Fruit fly (Drosophila melanogaster): ENCODE results near the gene mRpS7.

Gene mRpS7

dm6 chr2L:10386208-10386805 lies at the start of gene mRpS7, which contains the start of gene Cdk1:
Gene mRpS7 (plus strand): TSS chr2L:10386662.
Gene Cdk1 (minus strand): TSS chr2L:10386262.
- peak; percentile 28 for TF ChIP-seq dac (GFP tag; optimal IDR thresholded peaks at IDR 0.05)
- no peak for TF ChIP-seq Gug (GFP tag; IDR thresholded peaks at IDR 0.05)
- TF ChIP-seq salr (GFP tag; optimal IDR thresholded peaks at IDR 0.05), result peak in 1 of 2 experiments; percentile 69
- TF ChIP-seq cyc (GFP tag; optimal IDR thresholded peaks at IDR 0.05), result peak; percentile 72
- peak; percentile 72 for TF ChIP-seq CG10631 (GFP tag; optimal IDR thresholded peaks at IDR 0.05)
- TF ChIP-seq CG11762 (GFP tag; optimal IDR thresholded peaks at IDR 0.05; ENCODE audit: insufficient read depth), result peak; percentile 44
- TF ChIP-seq CG9139 (GFP tag; optimal IDR thresholded peaks at IDR 0.05), result no peak
- TF ChIP-seq Ets21C (GFP tag; optimal IDR thresholded peaks at IDR 0.05), result peak; percentile 59
- peak; percentile 73 for TF ChIP-seq Hr4 (GFP tag; optimal IDR thresholded peaks at IDR 0.05)
- no peak for TF ChIP-seq Sox102F (GFP tag; optimal IDR thresholded peaks at IDR 0.05)
- peak; percentile 69 for TF ChIP-seq Eip75B (GFP tag; optimal IDR thresholded peaks at IDR 0.05)
- peak; percentile 78 for TF ChIP-seq OdsH (GFP tag; optimal IDR thresholded peaks at IDR 0.05)
- TF ChIP-seq CG6276 (GFP tag; optimal IDR thresholded peaks at IDR 0.05), result no peak
- peak; percentile 74 for TF ChIP-seq Smox (GFP tag; optimal IDR thresholded peaks at IDR 0.05)
- no peak for TF ChIP-seq CG16779 (tag; optimal IDR thresholded peaks at IDR 0.05)
- peak; percentile 68 for TF ChIP-seq acj6 (GFP tag; optimal IDR thresholded peaks at IDR 0.05)
- TF ChIP-seq CG15336 (GFP tag; IDR thresholded peaks at IDR 0.05), result peak; percentile 65
- peak; percentile 79; the same call in 2 of the 3 replicates for TF ChIP-seq CG8119 (GFP tag; IDR thresholded peaks at IDR 0.05)
- TF ChIP-seq CG8632 (GFP tag; optimal IDR thresholded peaks at IDR 0.05), result peak; percentile 51
- TF ChIP-seq Met (GFP tag; optimal IDR thresholded peaks at IDR 0.05), result peak; percentile 72
- peak; percentile 77 for TF ChIP-seq esn (GFP tag; optimal IDR thresholded peaks at IDR 0.05)
- TF ChIP-seq CG6808 (GFP tag; optimal IDR thresholded peaks at IDR 0.05), result no peak
- TF ChIP-seq Hr39 (GFP tag; optimal IDR thresholded peaks at IDR 0.05), result peak; percentile 71
- peak; percentile 63 for TF ChIP-seq achi (GFP tag; optimal IDR thresholded peaks at IDR 0.05)
- no peak for TF ChIP-seq svp (GFP tag)
- peak; percentile 67 for TF ChIP-seq CG10669 (GFP tag; optimal IDR thresholded peaks at IDR 0.05)
- TF ChIP-seq CG11902 (GFP tag; optimal IDR thresholded peaks at IDR 0.05), result peak; percentile 56
- peak; percentile 61 for TF ChIP-seq lz (GFP tag; optimal IDR thresholded peaks at IDR 0.05)
- peak in 1 of 2 experiments; percentile 68 for TF ChIP-seq ss (GFP tag; optimal IDR thresholded peaks at IDR 0.05)
- TF ChIP-seq Eip78C (GFP tag), result peak; percentile 91
- TF ChIP-seq pdm3 (GFP tag; optimal IDR thresholded peaks at IDR 0.05), result peak; percentile 78
- TF ChIP-seq CG7368 (GFP tag; optimal IDR thresholded peaks at IDR 0.05), result peak; percentile 22
- peak; percentile 57 for TF ChIP-seq dsx (GFP tag; optimal IDR thresholded peaks at IDR 0.05; ENCODE audit: poor library complexity, severe bottlenecking)
- no peak for TF ChIP-seq CG32006 (GFP tag; optimal IDR thresholded peaks at IDR 0.05)
- TF ChIP-seq CG31627 (GFP tag; optimal IDR thresholded peaks at IDR 0.05), result peak; percentile 74
- peak; percentile 74 for TF ChIP-seq Sox14 (GFP tag; optimal IDR thresholded peaks at IDR 0.05)
- TF ChIP-seq Lpt (GFP tag; optimal IDR thresholded peaks at IDR 0.05), result peak; percentile 48
- TF ChIP-seq CG34406 (GFP tag; optimal IDR thresholded peaks at IDR 0.05), result peak; percentile 55
- TF ChIP-seq topi (GFP tag; optimal IDR thresholded peaks at IDR 0.05), result peak; percentile 74
- no peak for TF ChIP-seq Hr38 (GFP tag; optimal IDR thresholded peaks at IDR 0.05)
- peak; percentile 53 for TF ChIP-seq CG6792 (GFP tag; optimal IDR thresholded peaks at IDR 0.05)
- peak; percentile 57 for TF ChIP-seq CG4318 (GFP tag; optimal IDR thresholded peaks at IDR 0.05)
- TF ChIP-seq Eip93F (GFP tag; optimal IDR thresholded peaks at IDR 0.05), result no peak
- peak; percentile 49 for TF ChIP-seq Sox15 (GFP tag; optimal IDR thresholded peaks at IDR 0.05)
- no peak for TF ChIP-seq CG1621 (tag; optimal IDR thresholded peaks at IDR 0.05)
- TF ChIP-seq Ets96B (tag; optimal IDR thresholded peaks at IDR 0.05), result peak; percentile 68
- TF ChIP-seq CG3032 (tag; optimal IDR thresholded peaks at IDR 0.05), result peak; percentile 71

All from whole organism, prepupa.